Worm (Caenorhabditis elegans) whole organism, L1 larva: ENCODE data around the gene srd-8.

Experiments used
- C34B4.2 ChIP-seq: sonication (generic microtip); optimal IDR thresholded peaks from 2 replicates; lab custom pipeline; 2017; ENCODE audit warnings: mild to moderate bottlenecking, missing genetic modification characterization, missing compliant biosample characterization
- Y116A8C.19 ChIP-seq: sonication (generic microtip); optimal IDR thresholded peaks from 2 replicates; lab custom pipeline; 2016; ENCODE audit warnings: missing compliant biosample characterization, missing genetic modification characterization, borderline replicate concordance
- ceh-8 ChIP-seq: fragments of 200-800 bp; sonication (Bioruptor generic); optimal IDR thresholded peaks from 2 replicates; lab custom pipeline; 2018; ENCODE audit warnings: mild to moderate bottlenecking, missing genetic modification characterization, moderate library complexity, missing compliant biosample characterization
- ceh-88 ChIP-seq: fragments of 200-800 bp; sonication (Bioruptor generic); IDR thresholded peaks from 2 replicates; pipeline ENCODE4 v1.3.6; 2022; ENCODE audit warnings: missing genetic modification characterization, missing compliant biosample characterization
- dpl-1 ChIP-seq, 3 experiments: fragments of 150-350 bp in 2 of 3; sonication (generic microtip) in 1 of 3; optimal IDR thresholded peaks; 2 replicates each; lab custom pipeline; 2014 to 2017; ENCODE audit warnings: missing biosample characterization in 3 of 3, missing genetic modification characterization in 3 of 3, missing genetic modification reagents in 3 of 3
- dsc-1 ChIP-seq: sonication (generic microtip); optimal IDR thresholded peaks from 2 replicates; lab custom pipeline; 2016; ENCODE audit warnings: mild to moderate bottlenecking, missing genetic modification characterization, missing compliant biosample characterization
- egl-13 ChIP-seq: sonication (generic microtip); optimal IDR thresholded peaks from 2 replicates; lab custom pipeline; 2016; ENCODE audit warnings: missing genotype, missing genetic modification reagents, missing genetic modification characterization, missing compliant biosample characterization
- egl-27 ChIP-seq, 2 experiments: fragments of 150-350 bp in 1 of 2; sonication (generic microtip); optimal IDR thresholded peaks; 3 replicates each; lab custom pipeline; 2017 to 2018; ENCODE audit warnings: missing biosample characterization in 2 of 2, missing genetic modification characterization in 2 of 2, missing genetic modification reagents in 2 of 2
- fkh-8 ChIP-seq: sonication (generic microtip); optimal IDR thresholded peaks from 2 replicates; lab custom pipeline; 2016; ENCODE audit warnings: mild to moderate bottlenecking, missing genetic modification characterization, missing compliant biosample characterization
- fos-1 ChIP-seq: fragments of 150-350 bp; optimal IDR thresholded peaks from 2 replicates; lab custom pipeline; 2014; ENCODE audit warnings: missing biosample characterization, missing genetic modification characterization
- hlh-17 ChIP-seq: fragments of 200-800 bp; sonication (Bioruptor generic); optimal IDR thresholded peaks from 2 replicates; lab custom pipeline; 2018; ENCODE audit warnings: missing genetic modification characterization, mild to moderate bottlenecking, missing compliant biosample characterization, moderate library complexity, borderline replicate concordance
- hlh-4 ChIP-seq: sonication (generic microtip); optimal IDR thresholded peaks from 2 replicates; lab custom pipeline; 2016; ENCODE audit warnings: mild to moderate bottlenecking, missing genetic modification characterization, missing compliant biosample characterization
- isw-1 ChIP-seq: fragments of 200-800 bp; sonication (Bioruptor generic); IDR thresholded peaks from 2 replicates; pipeline ENCODE4 v1.3.6; 2022; ENCODE audit warnings: missing genetic modification characterization, missing compliant biosample characterization
- jun-1 ChIP-seq: fragments of 150-350 bp; optimal IDR thresholded peaks from 2 replicates; lab custom pipeline; 2014; ENCODE audit warnings: missing biosample characterization, missing genetic modification reagents, missing genetic modification characterization
- lin-13 ChIP-seq: fragments of 150-350 bp; optimal IDR thresholded peaks from 2 replicates; lab custom pipeline; 2014; ENCODE audit warnings: missing biosample characterization, missing genetic modification reagents, missing genetic modification characterization
- lsy-2 ChIP-seq, 2 experiments: fragments of 150-350 bp; optimal IDR thresholded peaks; 2 replicates each; lab custom pipeline; 2014; ENCODE audit warnings: missing biosample characterization in 2 of 2, missing genetic modification characterization in 2 of 2
- mab-9 ChIP-seq: fragments of 200-800 bp; sonication (Bioruptor generic); IDR thresholded peaks from 2 replicates; pipeline ENCODE4 v1.3.6; 2022; ENCODE audit warnings: missing genetic modification reagents, missing genetic modification characterization, missing compliant biosample characterization
- mdl-1 ChIP-seq, 2 experiments: fragments of 150-350 bp; optimal IDR thresholded peaks; 2 replicates each; lab custom pipeline; 2014 to 2017; ENCODE audit warnings: missing biosample characterization in 2 of 2, missing genetic modification characterization in 2 of 2, inconsistent platforms in 1 of 2
- mef-2 ChIP-seq: fragments of 150-350 bp; optimal IDR thresholded peaks from 2 replicates; lab custom pipeline; 2014; ENCODE audit warnings: missing biosample characterization, missing genetic modification characterization
- mep-1 ChIP-seq: fragments of 150-350 bp; optimal IDR thresholded peaks from 2 replicates; lab custom pipeline; 2014; ENCODE audit warnings: missing biosample characterization, missing genetic modification characterization
- nhr-11 ChIP-seq: fragments of 150-350 bp; optimal IDR thresholded peaks from 2 replicates; lab custom pipeline; 2014; ENCODE audit warnings: missing biosample characterization, missing genetic modification characterization
- nhr-12 ChIP-seq: sonication (generic microtip); optimal IDR thresholded peaks from 2 replicates; lab custom pipeline; 2017; ENCODE audit warnings: missing biosample characterization, missing genetic modification characterization
- nhr-19 ChIP-seq: fragments of 200-800 bp; sonication (Bioruptor generic); conservative IDR thresholded peaks from 2 replicates; pipeline ENCODE4 v1.3.6; 2022; ENCODE audit warnings: missing genetic modification characterization, missing compliant biosample characterization
- nhr-20 ChIP-seq: sonication (generic microtip); optimal IDR thresholded peaks from 2 replicates; lab custom pipeline; 2016; ENCODE audit warnings: mild to moderate bottlenecking, missing genetic modification characterization, missing compliant biosample characterization
- nhr-237 ChIP-seq: fragments of 150-350 bp; optimal IDR thresholded peaks from 2 replicates; lab custom pipeline; 2014; ENCODE audit warnings: missing biosample characterization, missing genetic modification characterization
- nhr-28 ChIP-seq: fragments of 150-350 bp; optimal IDR thresholded peaks from 2 replicates; lab custom pipeline; 2014; ENCODE audit warnings: missing biosample characterization, missing genetic modification characterization
- nhr-47 ChIP-seq: sonication (generic microtip); optimal IDR thresholded peaks from 2 replicates; lab custom pipeline; 2016; ENCODE audit warnings: mild to moderate bottlenecking, missing genetic modification characterization, moderate library complexity, missing compliant biosample characterization
- nhr-71 ChIP-seq: sonication (generic microtip); optimal IDR thresholded peaks from 2 replicates; lab custom pipeline; 2016; ENCODE audit warnings: mild to moderate bottlenecking, missing genetic modification characterization, moderate library complexity, missing compliant biosample characterization
- nhr-84 ChIP-seq: sonication (generic microtip); optimal IDR thresholded peaks from 2 replicates; lab custom pipeline; 2017; ENCODE audit warnings: missing biosample characterization, missing genetic modification characterization
- nhr-90 ChIP-seq: sonication (generic microtip); optimal IDR thresholded peaks from 2 replicates; lab custom pipeline; 2016; ENCODE audit warnings: mild to moderate bottlenecking, missing genetic modification characterization, missing compliant biosample characterization; ENCODE audit not compliant: poor library complexity
- rnt-1 ChIP-seq: sonication (generic microtip); optimal IDR thresholded peaks from 2 replicates; lab custom pipeline; 2016; ENCODE audit warnings: mild to moderate bottlenecking, missing genetic modification characterization, moderate library complexity, missing compliant biosample characterization
- skn-1 ChIP-seq: fragments of 150-350 bp; optimal IDR thresholded peaks from 2 replicates; lab custom pipeline; 2014; ENCODE audit warnings: missing biosample characterization, missing genetic modification characterization
- snu-23 ChIP-seq: sonication (generic microtip); optimal IDR thresholded peaks from 2 replicates; lab custom pipeline; 2016; ENCODE audit warnings: missing genetic modification characterization, missing compliant biosample characterization
- sox-4 ChIP-seq: sonication (generic microtip); optimal IDR thresholded peaks from 2 replicates; lab custom pipeline; 2016; ENCODE audit warnings: missing genetic modification characterization, missing compliant biosample characterization
- sptf-1 ChIP-seq: fragments of 150-350 bp; optimal IDR thresholded peaks from 2 replicates; lab custom pipeline; 2014; ENCODE audit warnings: missing biosample characterization, missing genetic modification characterization
- tbx-2 ChIP-seq: sonication (generic microtip); optimal IDR thresholded peaks from 2 replicates; lab custom pipeline; 2016; ENCODE audit warnings: missing genetic modification characterization, missing compliant biosample characterization
- tlp-1 ChIP-seq: fragments of 150-350 bp; optimal IDR thresholded peaks from 2 replicates; lab custom pipeline; 2014; ENCODE audit warnings: missing biosample characterization, missing genetic modification characterization
- unc-30 ChIP-seq: sonication (generic microtip); optimal IDR thresholded peaks from 2 replicates; lab custom pipeline; 2017; ENCODE audit warnings: missing biosample characterization, missing genetic modification characterization
- unc-62 ChIP-seq: fragments of 150-350 bp; optimal IDR thresholded peaks from 2 replicates; lab custom pipeline; 2014; ENCODE audit warnings: missing biosample characterization, missing genetic modification reagents, missing genetic modification characterization
- unc-86 ChIP-seq: sonication (generic microtip); optimal IDR thresholded peaks from 2 replicates; lab custom pipeline; 2016; ENCODE audit warnings: missing genetic modification characterization, missing compliant biosample characterization
- unc-98 ChIP-seq: fragments of 200-800 bp; sonication (Bioruptor generic); IDR thresholded peaks from 2 replicates; pipeline ENCODE4 v1.3.6; 2022; ENCODE audit warnings: missing genetic modification characterization, missing compliant biosample characterization
- vab-15 ChIP-seq: sonication (generic microtip); optimal IDR thresholded peaks from 2 replicates; lab custom pipeline; 2017; ENCODE audit warnings: missing genotype, mild to moderate bottlenecking, missing genetic modification characterization, missing compliant biosample characterization
- zag-1 ChIP-seq: fragments of 150-350 bp; optimal IDR thresholded peaks from 2 replicates; lab custom pipeline; 2014; ENCODE audit warnings: missing biosample characterization, missing genetic modification characterization

The srd-8 gene

DNA sequence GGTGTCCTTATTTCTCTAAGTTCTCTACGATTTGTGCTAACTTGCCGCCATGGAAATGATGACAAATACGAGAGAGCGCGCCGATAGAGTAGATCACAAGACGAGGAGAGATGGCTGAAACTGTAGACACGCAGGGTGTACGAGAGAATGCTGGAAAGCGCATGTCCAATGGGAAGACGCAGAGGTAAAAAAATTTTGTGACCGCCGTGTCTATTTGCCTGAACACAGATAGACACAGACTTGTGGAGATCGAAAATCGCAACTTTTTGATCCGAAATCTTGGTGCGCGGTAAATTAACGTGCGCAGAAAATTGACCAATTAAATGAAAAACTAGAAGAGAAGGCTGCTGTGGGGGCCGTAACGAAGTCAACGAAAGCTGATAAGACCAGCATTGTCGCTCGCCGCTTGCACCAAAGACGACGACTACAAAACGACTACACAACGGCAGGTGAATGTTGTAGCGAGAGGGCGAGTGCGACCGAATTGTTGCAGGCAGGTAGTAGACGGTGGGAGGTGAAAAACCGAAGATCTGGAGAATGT is 11.8 kb upstream of the srd-8 start (continued):
- peak; percentile 80 for TF ChIP-seq nhr-19 (GFP tag; lab: Robert Waterston, UW)
- no peak for TF ChIP-seq unc-30 (tag; lab: Kevin White, UChicago)
- TF ChIP-seq fkh-8 = peak; percentile 83
- TF ChIP-seq mdl-1 (tag; optimal IDR thresholded peaks at IDR 0.05; lab: Kevin White, UChicago) = peak in 1 of 2 experiments; percentile 82
- TF ChIP-seq unc-62 (GFP tag; lab: Kevin White, UChicago) = no peak
- TF ChIP-seq tbx-2 = peak; percentile 92
- peak; percentile 88 for TF ChIP-seq nhr-90 (tag; lab: Kevin White, UChicago)
- no peak for TF ChIP-seq sptf-1 (tag; lab: Kevin White, UChicago)
- TF ChIP-seq egl-13 = no peak
- TF ChIP-seq vab-15 (tag; lab: Kevin White, UChicago) = no peak
- peak; percentile 36; the same call in 1 of the 2 replicates for TF ChIP-seq unc-98 (GFP tag; lab: Robert Waterston, UW)
- no peak for TF ChIP-seq hlh-17 (GFP tag; lab: Kevin White, UChicago)
- peak; percentile 67 for TF ChIP-seq nhr-11 (tag; lab: Kevin White, UChicago)
- TF ChIP-seq nhr-237 (tag; lab: Kevin White, UChicago) = peak; percentile 45
- TF ChIP-seq dsc-1 (tag; lab: Kevin White, UChicago) = peak; percentile 44
- peak; percentile 93 for TF ChIP-seq snu-23 (GFP tag; lab: Kevin White, UChicago)
- TF ChIP-seq ceh-8 = no peak
- no peak for TF ChIP-seq sox-4 (tag; lab: Kevin White, UChicago)
- peak; percentile 56; the same call in 1 of the 2 replicates for TF ChIP-seq ceh-88 (GFP tag; lab: Robert Waterston, UW)
- TF ChIP-seq Y116A8C.19 = no peak
- TF ChIP-seq nhr-84 (tag; lab: Kevin White, UChicago) = no peak
- TF ChIP-seq jun-1 = peak; percentile 78
- TF ChIP-seq zag-1 = no peak
- peak in 1 of 2 experiments; percentile 79 for TF ChIP-seq egl-27 (tag; optimal IDR thresholded peaks at IDR 0.05; lab: Kevin White, UChicago)
- TF ChIP-seq nhr-12 (tag; lab: Kevin White, UChicago) = no peak
- peak; percentile 63 for TF ChIP-seq isw-1
- TF ChIP-seq nhr-47 (tag; lab: Kevin White, UChicago) = peak; percentile 87
- peak; percentile 70 for TF ChIP-seq lin-13 (GFP tag; lab: Kevin White, UChicago)
- peak; percentile 50 for TF ChIP-seq mep-1 (tag; lab: Kevin White, UChicago)
- TF ChIP-seq dpl-1 (GFP tag; optimal IDR thresholded peaks at IDR 0.05; lab: Kevin White, UChicago) = peak; percentile 48 to 68 (median 54)
- TF ChIP-seq nhr-71 (tag; lab: Kevin White, UChicago) = peak; percentile 95
- 0 out of 2 replicates have a peak, but pooled peaks have one; percentile 36 for TF ChIP-seq mab-9 (GFP tag; lab: Robert Waterston, UW)
- peak; percentile 1 for TF ChIP-seq unc-86 (tag; lab: Kevin White, UChicago)
- no peak for TF ChIP-seq skn-1 (tag; lab: Kevin White, UChicago)
- TF ChIP-seq tlp-1 (tag; lab: Kevin White, UChicago) = no peak
- peak; percentile 73 to 81 for TF ChIP-seq lsy-2 (tag; optimal IDR thresholded peaks at IDR 0.05; lab: Kevin White, UChicago)
- TF ChIP-seq mef-2 (tag; lab: Kevin White, UChicago) = no peak
- TF ChIP-seq C34B4.2 = no peak
- peak; percentile 71 for TF ChIP-seq rnt-1 (tag; lab: Kevin White, UChicago)
- TF ChIP-seq nhr-20 (tag; lab: Kevin White, UChicago) = peak; percentile 96
- no peak for TF ChIP-seq hlh-4
- TF ChIP-seq fos-1 (tag; lab: Kevin White, UChicago) = peak; percentile 48
- peak; percentile 6 for TF ChIP-seq nhr-28 (tag; lab: Kevin White, UChicago)
- TF ChIP-seq, all 84 proteins: peak for 48
